Worm (Caenorhabditis elegans) whole organism, midembryonic: ENCODE measurements around the gene ZK1058.3.

Source experiments
- T22C8.4 ChIP-seq: fragments of 200-800 bp; sonication (Bioruptor generic); IDR thresholded peaks from 2 replicates; pipeline ENCODE4 v1.3.6; 2022; ENCODE audit warnings: missing genetic modification characterization, missing compliant biosample characterization
- cog-1 ChIP-seq: sonication (generic microtip); optimal IDR thresholded peaks from 2 replicates; lab custom pipeline; 2016; ENCODE audit warnings: missing genetic modification characterization, missing compliant biosample characterization
- flt-1 ChIP-seq: fragments of 200-800 bp; sonication (Bioruptor generic); IDR thresholded peaks from 2 replicates; pipeline ENCODE4 v1.3.6; 2022; ENCODE audit warnings: missing genetic modification characterization, missing compliant biosample characterization
- klf-2 ChIP-seq: fragments of 200-800 bp; sonication (Bioruptor generic); conservative IDR thresholded peaks from 2 replicates; pipeline ENCODE4 v1.3.6; 2022; ENCODE audit warnings: missing genetic modification reagents, missing genetic modification characterization, missing compliant biosample characterization
- med-1 ChIP-seq: sonication (generic microtip); optimal IDR thresholded peaks from 2 replicates; lab custom pipeline; 2017; ENCODE audit warnings: missing genetic modification characterization, mild to moderate bottlenecking, missing compliant biosample characterization, antibody characterized with exemption, missing genetic modification reagents; ENCODE audit not compliant: insufficient read depth
- ref-1 ChIP-seq: fragments of 200-800 bp; sonication (Bioruptor generic); conservative IDR thresholded peaks from 2 replicates; pipeline ENCODE4 v1.3.6; 2022; ENCODE audit warnings: missing genetic modification reagents, missing genetic modification characterization, missing compliant biosample characterization
- tab-1 ChIP-seq: fragments of 200-800 bp; sonication (Bioruptor generic); IDR thresholded peaks from 2 replicates; pipeline ENCODE4 v1.3.6; 2022; ENCODE audit warnings: missing genetic modification characterization, missing compliant biosample characterization
- ztf-23 ChIP-seq: fragments of 200-800 bp; sonication (Bioruptor generic); IDR thresholded peaks from 2 replicates; pipeline ENCODE4 v1.3.6; 2022; ENCODE audit warnings: missing genetic modification reagents, missing genetic modification characterization, missing compliant biosample characterization
- ztf-29 ChIP-seq: fragments of 200-800 bp; sonication (Bioruptor generic); IDR thresholded peaks from 2 replicates; pipeline ENCODE4 v1.3.6; 2022; ENCODE audit warnings: missing genetic modification reagents, missing genetic modification characterization, missing compliant biosample characterization

Gene ZK1058.3

ce11 chrIII:3918569-3918968 lies at the start of gene ZK1058.3:
Gene ZK1058.3 (plus strand): TSS chrIII:3918869.
- TF ChIP-seq T22C8.4 (GFP tag; lab: Robert Waterston, UW): no peak
- TF ChIP-seq ref-1: no peak
- no peak for TF ChIP-seq tab-1
- no peak for TF ChIP-seq klf-2
- no peak for TF ChIP-seq ztf-29 (GFP tag; lab: Robert Waterston, UW)
- TF ChIP-seq cog-1 (tag; lab: Kevin White, UChicago): no peak
- TF ChIP-seq med-1: no peak
- no peak for TF ChIP-seq flt-1 (GFP tag; lab: Robert Waterston, UW)
- TF ChIP-seq ztf-23 (GFP tag; lab: Robert Waterston, UW): no peak

ce11 chrIII:3869292-3869781 lies 49.3 kb upstream of the ZK1058.3 start:
- TF ChIP-seq ref-1 (no peak), ztf-23 (GFP tag; lab: Robert Waterston, UW) (no peak), tab-1 (no peak), flt-1 (GFP tag; lab: Robert Waterston, UW) (peak; percentile 48)

ce11 chrIII:3871763-3872486 lies 46.7 kb upstream of the ZK1058.3 start:
- no peak for TF ChIP-seq flt-1 (GFP tag; lab: Robert Waterston, UW)
- TF ChIP-seq cog-1 (tag; lab: Kevin White, UChicago): no peak
- TF ChIP-seq ztf-23 (GFP tag; lab: Robert Waterston, UW): no peak
- no peak for TF ChIP-seq ref-1
- TF ChIP-seq ztf-29 (GFP tag; lab: Robert Waterston, UW): no peak
- TF ChIP-seq klf-2: no peak
- no peak for TF ChIP-seq med-1
- TF ChIP-seq tab-1: no peak
- TF ChIP-seq T22C8.4 (GFP tag; lab: Robert Waterston, UW): no peak

- no peak for TF ChIP-seq tab-1
- TF ChIP-seq klf-2: no peak
- no peak for TF ChIP-seq ztf-23 (GFP tag; lab: Robert Waterston, UW)
- TF ChIP-seq ztf-29 (GFP tag; lab: Robert Waterston, UW): no peak
- no peak for TF ChIP-seq cog-1 (tag; lab: Kevin White, UChicago)
- no peak for TF ChIP-seq ref-1
- no peak for TF ChIP-seq T22C8.4 (GFP tag; lab: Robert Waterston, UW)
Measured at ce11 chrIII:3872978-3873377, 45.7 kb upstream of the ZK1058.3 start.

- no peak for TF ChIP-seq med-1
- TF ChIP-seq flt-1 (GFP tag; lab: Robert Waterston, UW): no peak
- no peak for TF ChIP-seq T22C8.4 (GFP tag; lab: Robert Waterston, UW)
- TF ChIP-seq cog-1 (tag; lab: Kevin White, UChicago): no peak
- no peak for TF ChIP-seq klf-2
- no peak for TF ChIP-seq ref-1
- TF ChIP-seq tab-1: no peak
- TF ChIP-seq ztf-23 (GFP tag; lab: Robert Waterston, UW): no peak
- no peak for TF ChIP-seq ztf-29 (GFP tag; lab: Robert Waterston, UW)
Measured at ce11 chrIII:3873424-3873823, 45.2 kb upstream of the ZK1058.3 start.

- TF ChIP-seq tab-1 (no peak), ztf-23 (GFP tag; lab: Robert Waterston, UW) (no peak)
Measured at ce11 chrIII:3874492-3874891, 44.2 kb upstream of the ZK1058.3 start.

- TF ChIP-seq cog-1 (tag; lab: Kevin White, UChicago): no peak
- no peak for TF ChIP-seq med-1
- no peak for TF ChIP-seq flt-1 (GFP tag; lab: Robert Waterston, UW)
- no peak for TF ChIP-seq ref-1
- no peak for TF ChIP-seq ztf-23 (GFP tag; lab: Robert Waterston, UW)
- no peak for TF ChIP-seq klf-2
- no peak for TF ChIP-seq ztf-29 (GFP tag; lab: Robert Waterston, UW)
- no peak for TF ChIP-seq T22C8.4 (GFP tag; lab: Robert Waterston, UW)
- TF ChIP-seq tab-1: no peak
Measured at ce11 chrIII:3874895-3875294, 43.8 kb upstream of the ZK1058.3 start.

- TF ChIP-seq tab-1 (no peak), cog-1 (tag; lab: Kevin White, UChicago) (no peak), flt-1 (GFP tag; lab: Robert Waterston, UW) (no peak), ztf-23 (GFP tag; lab: Robert Waterston, UW) (no peak), T22C8.4 (GFP tag; lab: Robert Waterston, UW) (no peak), ref-1 (no peak), klf-2 (no peak), med-1 (no peak), ztf-29 (GFP tag; lab: Robert Waterston, UW) (no peak)
Measured at ce11 chrIII:3875608-3876007, 43.1 kb upstream of the ZK1058.3 start.

- TF ChIP-seq flt-1 (GFP tag; lab: Robert Waterston, UW): no peak
- TF ChIP-seq cog-1 (tag; lab: Kevin White, UChicago): no peak
- no peak for TF ChIP-seq klf-2
- TF ChIP-seq ztf-23 (GFP tag; lab: Robert Waterston, UW): no peak
- TF ChIP-seq tab-1: no peak
- TF ChIP-seq ref-1: no peak
- TF ChIP-seq med-1: no peak
- TF ChIP-seq ztf-29 (GFP tag; lab: Robert Waterston, UW): no peak
- TF ChIP-seq T22C8.4 (GFP tag; lab: Robert Waterston, UW): no peak
Measured at ce11 chrIII:3876197-3876897, 42.3 kb upstream of the ZK1058.3 start.
